Worm (Caenorhabditis elegans) whole organism, L2 larva: ENCODE measurements around the gene gck-4.
A peak's percentile ranks its signal among the peaks of the same experiment; 100 is the strongest.

Experiments used
- C34F6.9 ChIP-seq: fragments of 150-350 bp; optimal IDR thresholded peaks from 2 replicates; lab custom pipeline; 2014; ENCODE audit warnings: missing biosample characterization, missing genetic modification characterization
- F13H6.1 ChIP-seq: sonication (generic microtip); optimal IDR thresholded peaks from 2 replicates; lab custom pipeline; 2016; ENCODE audit warnings: missing genetic modification characterization, missing compliant biosample characterization
- R02D3.7 ChIP-seq: fragments of 150-350 bp; optimal IDR thresholded peaks from 2 replicates; lab custom pipeline; 2014; ENCODE audit warnings: missing biosample characterization, missing genetic modification characterization
- Y55F3AM.14 ChIP-seq: fragments of 200-800 bp; sonication (Bioruptor generic); optimal IDR thresholded peaks from 2 replicates; lab custom pipeline; 2018; ENCODE audit warnings: mild to moderate bottlenecking, missing genetic modification characterization, missing compliant biosample characterization
- ZK546.5 ChIP-seq: sonication (generic microtip); optimal IDR thresholded peaks from 2 replicates; lab custom pipeline; 2017; ENCODE audit warnings: missing biosample characterization, missing genetic modification characterization
- aly-2 ChIP-seq: fragments of 150-350 bp; optimal IDR thresholded peaks from 2 replicates; lab custom pipeline; 2014; ENCODE audit warnings: missing biosample characterization, missing genetic modification characterization
- ama-1 ChIP-seq: fragments of 150-350 bp; optimal IDR thresholded peaks from 2 replicates; lab custom pipeline; 2018; ENCODE audit warnings: inconsistent platforms
- blmp-1 ChIP-seq: sonication (generic microtip); optimal IDR thresholded peaks from 2 replicates; lab custom pipeline; 2017; ENCODE audit warnings: missing genetic modification characterization, mild to moderate bottlenecking, missing compliant biosample characterization, antibody characterized with exemption, moderate library complexity; ENCODE audit not compliant: insufficient read depth
- ceh-16 ChIP-seq: fragments of 150-350 bp; optimal IDR thresholded peaks from 2 replicates; lab custom pipeline; 2014; ENCODE audit warnings: missing biosample characterization, missing genetic modification characterization
- ceh-82 ChIP-seq: fragments of 150-350 bp; optimal IDR thresholded peaks from 2 replicates; lab custom pipeline; 2014; ENCODE audit warnings: missing biosample characterization, missing genetic modification characterization
- crh-2 ChIP-seq: sonication (generic microtip); optimal IDR thresholded peaks from 2 replicates; lab custom pipeline; 2017; ENCODE audit warnings: missing biosample characterization, missing genetic modification characterization
- egl-27 ChIP-seq: sonication (generic microtip); optimal IDR thresholded peaks from 3 replicates; lab custom pipeline; 2017; ENCODE audit warnings: missing biosample characterization, missing genetic modification reagents, missing genetic modification characterization
- elt-1 ChIP-seq: fragments of 150-350 bp; optimal IDR thresholded peaks from 2 replicates; lab custom pipeline; 2014; ENCODE audit warnings: missing biosample characterization, missing genetic modification characterization
- fos-1 ChIP-seq: fragments of 150-350 bp; optimal IDR thresholded peaks from 2 replicates; lab custom pipeline; 2014; ENCODE audit warnings: missing biosample characterization, missing genetic modification characterization
- lin-13 ChIP-seq: fragments of 150-350 bp; optimal IDR thresholded peaks from 2 replicates; lab custom pipeline; 2014; ENCODE audit warnings: missing biosample characterization, missing genetic modification reagents, missing genetic modification characterization
- lsy-2 ChIP-seq, 2 experiments: fragments of 150-350 bp in 1 of 2; sonication (generic microtip) in 1 of 2; optimal IDR thresholded peaks; 2 replicates each; lab custom pipeline; 2014 to 2017; ENCODE audit warnings: missing biosample characterization in 2 of 2, missing genetic modification characterization in 2 of 2
- mab-5 ChIP-seq: fragments of 150-350 bp; optimal IDR thresholded peaks from 2 replicates; lab custom pipeline; 2014; ENCODE audit warnings: missing biosample characterization, missing genetic modification characterization
- mdl-1 ChIP-seq, 2 experiments: fragments of 150-350 bp in 1 of 2; sonication (generic microtip) in 1 of 2; optimal IDR thresholded peaks; 2 replicates each; lab custom pipeline; 2017; ENCODE audit warnings: missing biosample characterization in 2 of 2, missing genetic modification characterization in 2 of 2
- nhr-10 ChIP-seq: sonication (generic microtip); optimal IDR thresholded peaks from 2 replicates; lab custom pipeline; 2017; ENCODE audit warnings: missing biosample characterization, missing genetic modification characterization
- nhr-11 ChIP-seq: fragments of 150-350 bp; optimal IDR thresholded peaks from 2 replicates; lab custom pipeline; 2014; ENCODE audit warnings: missing biosample characterization, missing genetic modification characterization
- nhr-12 ChIP-seq: fragments of 150-350 bp; optimal IDR thresholded peaks from 2 replicates; lab custom pipeline; 2014; ENCODE audit warnings: missing biosample characterization, missing genetic modification characterization
- nhr-129 ChIP-seq: fragments of 150-350 bp; optimal IDR thresholded peaks from 2 replicates; lab custom pipeline; 2014; ENCODE audit warnings: missing biosample characterization, missing genetic modification characterization
- nhr-21 ChIP-seq: fragments of 150-350 bp; optimal IDR thresholded peaks from 2 replicates; lab custom pipeline; 2014; ENCODE audit warnings: missing biosample characterization, missing genetic modification characterization
- nhr-25 ChIP-seq: fragments of 150-350 bp; sonication (generic microtip); optimal IDR thresholded peaks from 3 replicates; lab custom pipeline; 2014; ENCODE audit warnings: missing biosample characterization, missing genetic modification characterization
- nhr-6 ChIP-seq: fragments of 150-350 bp; optimal IDR thresholded peaks from 2 replicates; lab custom pipeline; 2014; ENCODE audit warnings: missing biosample characterization, missing genetic modification characterization
- peb-1 ChIP-seq: fragments of 150-350 bp; optimal IDR thresholded peaks from 2 replicates; lab custom pipeline; 2014; ENCODE audit warnings: missing biosample characterization, missing genetic modification characterization
- skn-1 ChIP-seq: sonication (generic microtip); optimal IDR thresholded peaks from 2 replicates; lab custom pipeline; 2017; ENCODE audit warnings: missing biosample characterization, missing genetic modification characterization
- sma-3 ChIP-seq: sonication (generic microtip); optimal IDR thresholded peaks from 2 replicates; lab custom pipeline; 2016; ENCODE audit warnings: missing genetic modification reagents, missing genetic modification characterization, missing compliant biosample characterization
- sma-9 ChIP-seq, 2 experiments: fragments of 150-350 bp in 1 of 2; sonication (generic microtip) in 1 of 2; optimal IDR thresholded peaks; 2 replicates each; lab custom pipeline; 2014 to 2016; ENCODE audit warnings: missing genetic modification characterization in 2 of 2, mild to moderate bottlenecking in 1 of 2, missing biosample characterization in 1 of 2, missing compliant biosample characterization in 1 of 2, missing genetic modification reagents in 1 of 2, moderate library complexity in 1 of 2
- unc-39 ChIP-seq: fragments of 150-350 bp; optimal IDR thresholded peaks from 2 replicates; lab custom pipeline; 2014; ENCODE audit warnings: missing biosample characterization, missing genetic modification characterization
- unc-55 ChIP-seq: fragments of 150-350 bp; sonication (generic microtip); optimal IDR thresholded peaks from 3 replicates; lab custom pipeline; 2014; ENCODE audit warnings: missing biosample characterization, missing genetic modification reagents, missing genetic modification characterization
- unc-62 ChIP-seq: fragments of 150-350 bp; optimal IDR thresholded peaks from 2 replicates; lab custom pipeline; 2014; ENCODE audit warnings: missing biosample characterization, missing genetic modification reagents, missing genetic modification characterization
- zag-1 ChIP-seq: fragments of 150-350 bp; optimal IDR thresholded peaks from 2 replicates; lab custom pipeline; 2014; ENCODE audit warnings: missing biosample characterization, missing genetic modification characterization
- ztf-1 ChIP-seq: fragments of 200-800 bp; sonication (Bioruptor generic); conservative IDR thresholded peaks from 2 replicates; pipeline ENCODE4 v1.3.6; 2022; ENCODE audit warnings: missing genetic modification characterization, missing compliant biosample characterization
- ztf-11 ChIP-seq: sonication (generic microtip); optimal IDR thresholded peaks from 2 replicates; lab custom pipeline; 2017; ENCODE audit warnings: missing biosample characterization, missing genetic modification characterization
- ztf-4 ChIP-seq: fragments of 150-350 bp; optimal IDR thresholded peaks from 2 replicates; lab custom pipeline; 2014; ENCODE audit warnings: missing biosample characterization, missing genetic modification characterization

gck-4 gene

DNA sequence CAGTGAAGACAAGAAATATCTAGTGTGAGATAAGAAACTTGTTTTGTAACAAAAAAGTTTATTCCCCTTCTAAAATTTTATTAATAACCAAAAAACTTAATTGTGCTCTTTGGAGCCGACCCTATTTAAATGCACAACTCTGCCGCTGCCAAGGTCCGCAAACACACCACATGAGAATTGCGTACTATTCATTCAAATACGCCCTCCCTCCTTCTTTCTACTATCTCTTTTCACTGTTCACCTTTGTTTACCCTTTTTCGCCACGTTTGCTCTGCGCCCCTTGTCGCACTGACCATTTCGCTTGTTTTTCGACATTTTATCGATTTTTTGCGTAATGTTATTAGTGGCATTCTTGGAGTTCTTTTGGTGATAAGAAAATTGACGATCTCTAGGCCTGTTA is 7.4 kb upstream of the gck-4 start (continued):
- TF ChIP-seq sma-3 (no peak), peb-1 (no peak)

DNA sequence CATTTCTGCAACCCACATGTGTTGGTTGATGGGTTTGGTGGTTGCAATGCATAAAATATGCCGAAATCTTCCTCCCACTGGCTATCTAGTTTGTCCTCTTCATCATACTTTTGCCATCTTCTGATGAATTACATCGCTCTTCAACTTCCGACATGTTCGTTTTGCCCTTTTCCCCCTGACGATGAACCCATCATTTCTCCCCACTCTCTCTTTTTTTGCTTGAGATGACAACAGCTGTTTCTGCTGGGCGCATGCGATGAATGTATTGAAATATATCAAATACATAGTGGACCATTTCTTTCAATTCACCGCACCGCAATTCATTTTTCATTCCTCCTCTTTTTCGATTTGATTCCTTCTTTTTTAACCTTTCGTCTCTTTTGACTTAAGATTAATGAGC is 6.0 kb upstream of the gck-4 start:
- peak; percentile 21 for TF ChIP-seq sma-9 (GFP tag; optimal IDR thresholded peaks at IDR 0.05; lab: Kevin White, UChicago)
- TF ChIP-seq sma-9 (tag; optimal IDR thresholded peaks at IDR 0.05; lab: Kevin White, UChicago), result no peak
- no peak for TF ChIP-seq ama-1 (lab: Kevin White, UChicago)
- TF ChIP-seq lsy-2 (tag; optimal IDR thresholded peaks at IDR 0.05; lab: Kevin White, UChicago), result no peak
- TF ChIP-seq nhr-25, result peak; percentile 6
- TF ChIP-seq nhr-129 (tag; lab: Kevin White, UChicago), result peak; percentile 5

DNA sequence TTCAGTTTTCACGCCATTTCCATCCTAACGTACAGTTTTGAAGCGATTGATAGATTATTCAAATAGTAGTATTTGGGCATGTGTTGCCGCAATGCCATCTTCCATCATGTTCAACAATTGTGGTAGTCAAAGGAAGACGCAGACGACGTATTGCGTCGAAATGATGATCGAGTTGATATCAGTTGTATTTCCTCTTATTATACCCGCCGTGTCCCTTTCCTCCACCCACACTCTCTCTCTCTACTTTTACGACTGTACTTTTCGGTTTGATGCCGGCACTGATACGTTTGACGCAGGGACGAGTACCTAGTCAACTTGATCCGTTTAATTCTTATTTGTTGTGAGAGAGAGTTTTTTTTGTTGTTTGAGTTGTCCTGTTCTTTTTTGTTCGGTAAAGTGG is 4.4 kb upstream of the gck-4 start:
- TF ChIP-seq sma-9 (GFP tag; optimal IDR thresholded peaks at IDR 0.05; lab: Kevin White, UChicago) (peak; percentile 65), sma-9 (tag; optimal IDR thresholded peaks at IDR 0.05; lab: Kevin White, UChicago) (no peak), C34F6.9 (tag; lab: Kevin White, UChicago) (no peak), crh-2 (tag; lab: Kevin White, UChicago) (peak; percentile 10), nhr-21 (tag; lab: Kevin White, UChicago) (peak; percentile 30), unc-62 (GFP tag; lab: Kevin White, UChicago) (no peak), ztf-1 (GFP tag; lab: Robert Waterston, UW) (no peak), ceh-16 (tag; lab: Kevin White, UChicago) (no peak), fos-1 (tag; lab: Kevin White, UChicago) (peak; percentile 66), ceh-82 (tag; lab: Kevin White, UChicago) (no peak), aly-2 (no peak), elt-1 (tag; lab: Kevin White, UChicago) (no peak), nhr-129 (tag; lab: Kevin White, UChicago) (peak; percentile 57), Y55F3AM.14 (GFP tag; lab: Kevin White, UChicago) (no peak), F13H6.1 (tag; lab: Kevin White, UChicago) (peak; percentile 8), blmp-1 (tag; lab: Kevin White, UChicago) (no peak), sma-3 (peak; percentile 50), egl-27 (tag; lab: Kevin White, UChicago) (peak; percentile 15), unc-39 (tag; lab: Kevin White, UChicago) (no peak), lin-13 (GFP tag; lab: Kevin White, UChicago) (no peak), nhr-11 (tag; lab: Kevin White, UChicago) (no peak)

DNA sequence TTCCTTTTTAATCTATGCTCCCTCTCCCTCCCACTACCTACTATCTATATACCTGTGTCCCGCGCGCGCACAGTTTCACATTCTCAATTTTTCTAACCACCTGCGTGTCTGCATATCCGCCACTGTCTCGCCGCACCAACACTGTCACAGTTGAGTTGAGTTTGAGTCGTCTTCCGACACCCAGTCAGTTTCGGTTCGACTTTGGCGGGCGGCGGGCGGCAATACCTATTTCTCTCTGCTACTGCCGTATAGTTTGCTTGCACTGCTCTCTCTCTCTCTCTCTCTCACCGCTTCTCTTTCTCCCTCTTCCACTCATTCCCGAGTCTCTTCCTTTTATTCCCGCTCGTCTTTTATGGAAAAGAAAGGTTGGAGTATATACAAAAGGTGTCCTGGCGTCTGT is 1.5 kb upstream of the gck-4 start:
- TF ChIP-seq unc-39 (tag; lab: Kevin White, UChicago) (no peak), mab-5 (tag; lab: Kevin White, UChicago) (no peak), peb-1 (peak; percentile 15), nhr-6 (tag; lab: Kevin White, UChicago) (no peak), F13H6.1 (tag; lab: Kevin White, UChicago) (peak; percentile 59), R02D3.7 (tag; lab: Kevin White, UChicago) (no peak), ztf-11 (no peak), lin-13 (GFP tag; lab: Kevin White, UChicago) (no peak), blmp-1 (tag; lab: Kevin White, UChicago) (no peak), nhr-10 (no peak), nhr-129 (tag; lab: Kevin White, UChicago) (no peak), ceh-16 (tag; lab: Kevin White, UChicago) (no peak), ZK546.5 (no peak), mdl-1 (tag; optimal IDR thresholded peaks at IDR 0.05; lab: Kevin White, UChicago) (no peak), lsy-2 (tag; optimal IDR thresholded peaks at IDR 0.05; lab: Kevin White, UChicago) (no peak), sma-3 (peak; percentile 27)

DNA sequence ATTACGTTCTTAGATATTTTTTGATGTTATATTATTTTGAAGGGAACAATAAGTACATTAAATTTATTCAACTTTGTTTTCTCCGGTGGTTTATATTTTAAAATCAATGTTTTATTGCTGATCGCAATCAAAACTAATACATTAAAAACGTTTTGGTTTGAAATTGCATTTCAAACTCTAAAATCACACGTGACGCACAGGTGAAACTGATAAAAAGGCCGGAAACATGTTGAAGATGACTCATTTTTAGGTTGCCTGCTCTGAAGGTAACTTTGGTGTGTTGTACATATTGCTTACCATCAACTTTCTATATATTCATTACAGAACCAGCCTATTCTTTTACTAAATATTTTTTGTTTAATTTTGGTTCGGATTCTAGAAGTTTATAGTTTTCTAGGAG is 8.7 kb downstream of the gck-4 start:
- TF ChIP-seq sma-9 (GFP tag; optimal IDR thresholded peaks at IDR 0.05; lab: Kevin White, UChicago), result peak; percentile 47
- no peak for TF ChIP-seq sma-9 (tag; optimal IDR thresholded peaks at IDR 0.05; lab: Kevin White, UChicago)
- TF ChIP-seq crh-2 (tag; lab: Kevin White, UChicago), result peak; percentile 22
- TF ChIP-seq fos-1 (tag; lab: Kevin White, UChicago), result peak; percentile 59
- TF ChIP-seq aly-2, result no peak

DNA sequence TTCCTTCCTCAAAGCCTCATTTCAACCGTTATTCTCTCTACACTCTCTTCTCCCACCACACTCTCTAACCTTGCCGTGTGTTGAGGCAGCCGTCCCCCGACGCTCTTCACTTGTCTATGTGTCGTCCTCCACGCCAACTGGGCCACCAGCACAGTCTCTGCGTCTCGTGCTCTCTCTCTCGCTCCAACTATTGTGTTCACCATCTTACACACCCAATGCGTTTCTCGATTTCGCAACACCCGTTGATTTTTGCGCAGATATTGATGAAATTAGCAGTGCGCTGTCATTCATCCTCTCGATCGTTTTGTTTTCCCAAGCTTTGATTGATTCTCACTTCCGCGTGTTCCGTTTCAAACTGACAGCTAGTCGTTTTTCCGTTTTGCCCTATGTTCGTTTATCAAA is 10.1 kb downstream of the gck-4 start:
- TF ChIP-seq unc-62 (GFP tag; lab: Kevin White, UChicago), result no peak
- peak; percentile 66 for TF ChIP-seq sma-9 (GFP tag; optimal IDR thresholded peaks at IDR 0.05; lab: Kevin White, UChicago)
- no peak for TF ChIP-seq sma-9 (tag; optimal IDR thresholded peaks at IDR 0.05; lab: Kevin White, UChicago)
- no peak for TF ChIP-seq skn-1 (tag; lab: Kevin White, UChicago)
- TF ChIP-seq ztf-11, result no peak
- peak in 1 of 2 experiments; percentile 30 for TF ChIP-seq mdl-1 (tag; optimal IDR thresholded peaks at IDR 0.05; lab: Kevin White, UChicago)
- TF ChIP-seq unc-39 (tag; lab: Kevin White, UChicago), result no peak
- TF ChIP-seq mab-5 (tag; lab: Kevin White, UChicago), result peak; percentile 35
- TF ChIP-seq nhr-12 (tag; lab: Kevin White, UChicago), result no peak
- TF ChIP-seq nhr-129 (tag; lab: Kevin White, UChicago), result peak; percentile 73
- TF ChIP-seq nhr-21 (tag; lab: Kevin White, UChicago), result peak; percentile 7
- TF ChIP-seq Y55F3AM.14 (GFP tag; lab: Kevin White, UChicago), result peak; percentile 63
- peak; percentile 52 for TF ChIP-seq fos-1 (tag; lab: Kevin White, UChicago)
- peak; percentile 60 for TF ChIP-seq C34F6.9 (tag; lab: Kevin White, UChicago)
- TF ChIP-seq aly-2, result no peak
- peak; percentile 61 for TF ChIP-seq F13H6.1 (tag; lab: Kevin White, UChicago)
- peak in 1 of 2 experiments; percentile 58 for TF ChIP-seq lsy-2 (tag; optimal IDR thresholded peaks at IDR 0.05; lab: Kevin White, UChicago)
- TF ChIP-seq ztf-4, result no peak
- TF ChIP-seq unc-55 (GFP tag; lab: Kevin White, UChicago), result peak; percentile 70
- TF ChIP-seq nhr-25, result peak; percentile 72
- TF ChIP-seq ceh-82 (tag; lab: Kevin White, UChicago), result no peak
- peak; percentile 13 for TF ChIP-seq lin-13 (GFP tag; lab: Kevin White, UChicago)
- TF ChIP-seq egl-27 (tag; lab: Kevin White, UChicago), result no peak
- TF ChIP-seq blmp-1 (tag; lab: Kevin White, UChicago), result peak; percentile 12
- peak; percentile 37 for TF ChIP-seq crh-2 (tag; lab: Kevin White, UChicago)
- TF ChIP-seq sma-3, result peak; percentile 14
- peak; percentile 25 for TF ChIP-seq zag-1 (tag; lab: Kevin White, UChicago)
- TF ChIP-seq nhr-11 (tag; lab: Kevin White, UChicago), result no peak
- TF ChIP-seq nhr-10, result no peak
